Worm (Caenorhabditis elegans) whole organism, L1 larva: ENCODE results near the gene hum-4.

ENCODE experiments used
- C16A3.4 ChIP-seq: fragments of 150-350 bp; optimal IDR thresholded peaks from 2 replicates; lab custom pipeline; 2014; ENCODE audit warnings: missing biosample characterization, missing genetic modification characterization
- C34B4.2 ChIP-seq: sonication (generic microtip); optimal IDR thresholded peaks from 2 replicates; lab custom pipeline; 2017; ENCODE audit warnings: mild to moderate bottlenecking, missing genetic modification characterization, missing compliant biosample characterization
- F16B12.6 ChIP-seq: fragments of 150-350 bp; optimal IDR thresholded peaks from 2 replicates; lab custom pipeline; 2014; ENCODE audit warnings: missing biosample characterization, missing genetic modification characterization
- Y116A8C.19 ChIP-seq: sonication (generic microtip); optimal IDR thresholded peaks from 2 replicates; lab custom pipeline; 2016; ENCODE audit warnings: missing compliant biosample characterization, missing genetic modification characterization, borderline replicate concordance
- aly-2 ChIP-seq: fragments of 150-350 bp; optimal IDR thresholded peaks from 2 replicates; lab custom pipeline; 2014; ENCODE audit warnings: missing biosample characterization, missing genetic modification characterization
- blmp-1 ChIP-seq: fragments of 150-350 bp; optimal IDR thresholded peaks from 2 replicates; lab custom pipeline; 2014; ENCODE audit warnings: missing biosample characterization, missing genetic modification characterization
- ceh-8 ChIP-seq: fragments of 200-800 bp; sonication (Bioruptor generic); optimal IDR thresholded peaks from 2 replicates; lab custom pipeline; 2018; ENCODE audit warnings: mild to moderate bottlenecking, missing genetic modification characterization, moderate library complexity, missing compliant biosample characterization
- ceh-88 ChIP-seq: fragments of 200-800 bp; sonication (Bioruptor generic); IDR thresholded peaks from 2 replicates; pipeline ENCODE4 v1.3.6; 2022; ENCODE audit warnings: missing genetic modification characterization, missing compliant biosample characterization
- ceh-90 ChIP-seq: sonication (generic microtip); optimal IDR thresholded peaks from 2 replicates; lab custom pipeline; 2016; ENCODE audit warnings: missing genetic modification characterization, missing compliant biosample characterization
- ces-1 ChIP-seq: fragments of 150-350 bp; optimal IDR thresholded peaks from 2 replicates; lab custom pipeline; 2014; ENCODE audit warnings: missing biosample characterization, missing genetic modification reagents, missing genetic modification characterization
- dpl-1 ChIP-seq, 3 experiments: fragments of 150-350 bp in 2 of 3; sonication (generic microtip) in 1 of 3; optimal IDR thresholded peaks; 2 replicates each; lab custom pipeline; 2014 to 2017; ENCODE audit warnings: missing biosample characterization in 3 of 3, missing genetic modification characterization in 3 of 3, missing genetic modification reagents in 3 of 3
- dsc-1 ChIP-seq: sonication (generic microtip); optimal IDR thresholded peaks from 2 replicates; lab custom pipeline; 2016; ENCODE audit warnings: mild to moderate bottlenecking, missing genetic modification characterization, missing compliant biosample characterization
- efl-1 ChIP-seq, 4 experiments: fragments of 150-350 bp; optimal IDR thresholded peaks in 3 of 4; peaks in 1 of 4; 1 replicate in 1 of 4; 2 replicates in 3 of 4; lab custom pipeline; 2014; ENCODE audit warnings: missing biosample characterization in 2 of 4, missing genetic modification characterization in 2 of 4, missing genetic modification reagents in 2 of 4
- efl-3 ChIP-seq: fragments of 200-800 bp; sonication (Bioruptor generic); optimal IDR thresholded peaks from 2 replicates; lab custom pipeline; 2018; ENCODE audit warnings: mild to moderate bottlenecking, missing genetic modification characterization, missing compliant biosample characterization
- egl-13 ChIP-seq: sonication (generic microtip); optimal IDR thresholded peaks from 2 replicates; lab custom pipeline; 2016; ENCODE audit warnings: missing genotype, missing genetic modification reagents, missing genetic modification characterization, missing compliant biosample characterization
- egl-27 ChIP-seq, 2 experiments: fragments of 150-350 bp in 1 of 2; sonication (generic microtip); optimal IDR thresholded peaks; 3 replicates each; lab custom pipeline; 2017 to 2018; ENCODE audit warnings: missing biosample characterization in 2 of 2, missing genetic modification characterization in 2 of 2, missing genetic modification reagents in 2 of 2
- elt-3 ChIP-seq, 6 experiments: fragments of 150-350 bp in 1 of 6; sonication (generic microtip); optimal IDR thresholded peaks; 2 replicates each; lab custom pipeline; 2017 to 2018; ENCODE audit warnings: missing biosample characterization in 6 of 6, missing genetic modification characterization in 6 of 6, inconsistent platforms in 1 of 6
- ets-5 ChIP-seq: fragments of 200-800 bp; sonication (Bioruptor generic); IDR thresholded peaks from 2 replicates; pipeline ENCODE4 v1.3.6; 2022; ENCODE audit warnings: missing genetic modification characterization, missing compliant biosample characterization
- fkh-8 ChIP-seq: sonication (generic microtip); optimal IDR thresholded peaks from 2 replicates; lab custom pipeline; 2016; ENCODE audit warnings: mild to moderate bottlenecking, missing genetic modification characterization, missing compliant biosample characterization
- fos-1 ChIP-seq: fragments of 150-350 bp; optimal IDR thresholded peaks from 2 replicates; lab custom pipeline; 2014; ENCODE audit warnings: missing biosample characterization, missing genetic modification characterization
- hlh-17 ChIP-seq: fragments of 200-800 bp; sonication (Bioruptor generic); optimal IDR thresholded peaks from 2 replicates; lab custom pipeline; 2018; ENCODE audit warnings: missing genetic modification characterization, mild to moderate bottlenecking, missing compliant biosample characterization, moderate library complexity, borderline replicate concordance
- isw-1 ChIP-seq: fragments of 200-800 bp; sonication (Bioruptor generic); IDR thresholded peaks from 2 replicates; pipeline ENCODE4 v1.3.6; 2022; ENCODE audit warnings: missing genetic modification characterization, missing compliant biosample characterization
- jun-1 ChIP-seq: fragments of 150-350 bp; optimal IDR thresholded peaks from 2 replicates; lab custom pipeline; 2014; ENCODE audit warnings: missing biosample characterization, missing genetic modification reagents, missing genetic modification characterization
- lin-14 ChIP-seq: fragments of 200-800 bp; sonication (Bioruptor generic); optimal IDR thresholded peaks from 2 replicates; lab custom pipeline; 2018; ENCODE audit warnings: mild to moderate bottlenecking, missing genetic modification characterization, moderate library complexity, missing compliant biosample characterization
- lin-39 ChIP-seq: fragments of 150-350 bp; optimal IDR thresholded peaks from 2 replicates; lab custom pipeline; 2014; ENCODE audit warnings: missing biosample characterization, missing genetic modification reagents, missing genetic modification characterization
- lir-3 ChIP-seq: sonication (generic microtip); optimal IDR thresholded peaks from 2 replicates; lab custom pipeline; 2016; ENCODE audit warnings: mild to moderate bottlenecking, missing genetic modification characterization, moderate library complexity, missing compliant biosample characterization; ENCODE audit not compliant: poor library complexity
- lsy-2 ChIP-seq, 2 experiments: fragments of 150-350 bp; optimal IDR thresholded peaks; 2 replicates each; lab custom pipeline; 2014; ENCODE audit warnings: missing biosample characterization in 2 of 2, missing genetic modification characterization in 2 of 2
- mab-9 ChIP-seq: fragments of 200-800 bp; sonication (Bioruptor generic); IDR thresholded peaks from 2 replicates; pipeline ENCODE4 v1.3.6; 2022; ENCODE audit warnings: missing genetic modification reagents, missing genetic modification characterization, missing compliant biosample characterization
- mdl-1 ChIP-seq, 2 experiments: fragments of 150-350 bp; optimal IDR thresholded peaks; 2 replicates each; lab custom pipeline; 2014 to 2017; ENCODE audit warnings: missing biosample characterization in 2 of 2, missing genetic modification characterization in 2 of 2, inconsistent platforms in 1 of 2
- mef-2 ChIP-seq: fragments of 150-350 bp; optimal IDR thresholded peaks from 2 replicates; lab custom pipeline; 2014; ENCODE audit warnings: missing biosample characterization, missing genetic modification characterization
- nhr-11 ChIP-seq: fragments of 150-350 bp; optimal IDR thresholded peaks from 2 replicates; lab custom pipeline; 2014; ENCODE audit warnings: missing biosample characterization, missing genetic modification characterization
- nhr-12 ChIP-seq: sonication (generic microtip); optimal IDR thresholded peaks from 2 replicates; lab custom pipeline; 2017; ENCODE audit warnings: missing biosample characterization, missing genetic modification characterization
- nhr-19 ChIP-seq: fragments of 200-800 bp; sonication (Bioruptor generic); conservative IDR thresholded peaks from 2 replicates; pipeline ENCODE4 v1.3.6; 2022; ENCODE audit warnings: missing genetic modification characterization, missing compliant biosample characterization
- nhr-20 ChIP-seq: sonication (generic microtip); optimal IDR thresholded peaks from 2 replicates; lab custom pipeline; 2016; ENCODE audit warnings: mild to moderate bottlenecking, missing genetic modification characterization, missing compliant biosample characterization
- nhr-237 ChIP-seq: fragments of 150-350 bp; optimal IDR thresholded peaks from 2 replicates; lab custom pipeline; 2014; ENCODE audit warnings: missing biosample characterization, missing genetic modification characterization
- nhr-28 ChIP-seq: fragments of 150-350 bp; optimal IDR thresholded peaks from 2 replicates; lab custom pipeline; 2014; ENCODE audit warnings: missing biosample characterization, missing genetic modification characterization
- nhr-47 ChIP-seq: sonication (generic microtip); optimal IDR thresholded peaks from 2 replicates; lab custom pipeline; 2016; ENCODE audit warnings: mild to moderate bottlenecking, missing genetic modification characterization, moderate library complexity, missing compliant biosample characterization
- nhr-71 ChIP-seq: sonication (generic microtip); optimal IDR thresholded peaks from 2 replicates; lab custom pipeline; 2016; ENCODE audit warnings: mild to moderate bottlenecking, missing genetic modification characterization, moderate library complexity, missing compliant biosample characterization
- nhr-77 ChIP-seq: fragments of 150-350 bp; optimal IDR thresholded peaks from 2 replicates; lab custom pipeline; 2014; ENCODE audit warnings: missing biosample characterization, missing genetic modification characterization
- nhr-90 ChIP-seq: sonication (generic microtip); optimal IDR thresholded peaks from 2 replicates; lab custom pipeline; 2016; ENCODE audit warnings: mild to moderate bottlenecking, missing genetic modification characterization, missing compliant biosample characterization; ENCODE audit not compliant: poor library complexity
- pax-3 ChIP-seq: fragments of 200-800 bp; sonication (Bioruptor generic); optimal IDR thresholded peaks from 2 replicates; lab custom pipeline; 2018; ENCODE audit warnings: mild to moderate bottlenecking, missing genetic modification characterization, moderate library complexity, missing compliant biosample characterization
- pqm-1 ChIP-seq: sonication (generic microtip); optimal IDR thresholded peaks from 3 replicates; lab custom pipeline; 2017; ENCODE audit warnings: missing biosample characterization, missing genetic modification characterization
- rnt-1 ChIP-seq: sonication (generic microtip); optimal IDR thresholded peaks from 2 replicates; lab custom pipeline; 2016; ENCODE audit warnings: mild to moderate bottlenecking, missing genetic modification characterization, moderate library complexity, missing compliant biosample characterization
- skn-1 ChIP-seq: fragments of 150-350 bp; optimal IDR thresholded peaks from 2 replicates; lab custom pipeline; 2014; ENCODE audit warnings: missing biosample characterization, missing genetic modification characterization
- snpc-4 ChIP-seq: fragments of 150-350 bp; optimal IDR thresholded peaks from 2 replicates; lab custom pipeline; 2014; ENCODE audit warnings: missing biosample characterization, missing genetic modification characterization
- swsn-7 ChIP-seq: sonication (generic microtip); optimal IDR thresholded peaks from 2 replicates; lab custom pipeline; 2016; ENCODE audit warnings: missing genetic modification characterization, missing compliant biosample characterization
- tbx-2 ChIP-seq: sonication (generic microtip); optimal IDR thresholded peaks from 2 replicates; lab custom pipeline; 2016; ENCODE audit warnings: missing genetic modification characterization, missing compliant biosample characterization
- tlp-1 ChIP-seq: fragments of 150-350 bp; optimal IDR thresholded peaks from 2 replicates; lab custom pipeline; 2014; ENCODE audit warnings: missing biosample characterization, missing genetic modification characterization
- unc-30 ChIP-seq: sonication (generic microtip); optimal IDR thresholded peaks from 2 replicates; lab custom pipeline; 2017; ENCODE audit warnings: missing biosample characterization, missing genetic modification characterization
- unc-62 ChIP-seq: fragments of 150-350 bp; optimal IDR thresholded peaks from 2 replicates; lab custom pipeline; 2014; ENCODE audit warnings: missing biosample characterization, missing genetic modification reagents, missing genetic modification characterization
- xbp-1 ChIP-seq: sonication (generic microtip); optimal IDR thresholded peaks from 2 replicates; lab custom pipeline; 2016; ENCODE audit warnings: missing genetic modification characterization, missing compliant biosample characterization
- ztf-11 ChIP-seq, 2 experiments: sonication (generic microtip); optimal IDR thresholded peaks; 2 replicates each; lab custom pipeline; 2016 to 2017; ENCODE audit warnings: missing genetic modification characterization in 2 of 2, missing biosample characterization in 1 of 2, missing compliant biosample characterization in 1 of 2

The hum-4 gene

DNA sequence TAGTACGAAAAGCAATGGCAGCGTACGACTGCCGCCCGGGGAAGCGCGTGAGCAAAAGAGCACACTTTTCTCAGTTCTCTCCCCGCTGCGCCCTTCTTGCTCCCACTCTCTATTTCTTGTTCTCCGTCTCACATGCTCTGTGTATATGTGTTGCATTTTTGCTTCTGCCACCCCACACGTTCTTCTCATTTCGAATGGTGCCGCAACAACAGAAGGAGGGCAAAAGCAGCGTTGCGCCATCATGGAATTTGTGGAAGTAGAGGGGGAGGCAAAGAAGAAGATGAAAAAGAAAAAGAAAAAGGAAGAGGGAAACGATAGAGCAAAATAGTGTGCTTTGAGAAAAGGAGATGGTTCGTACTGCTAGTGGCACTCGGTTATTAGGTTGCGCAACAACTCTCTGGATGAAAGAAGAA lies 33.9 kb upstream of the hum-4 start (continued):
- TF ChIP-seq pax-3 (tag; lab: Kevin White, UChicago) (no peak), nhr-47 (tag; lab: Kevin White, UChicago) (peak; percentile 72), lsy-2 (tag; optimal IDR thresholded peaks at IDR 0.05; lab: Kevin White, UChicago) (peak; percentile 43 to 65), lir-3 (no peak), fkh-8 (tag; lab: Kevin White, UChicago) (peak; percentile 88), C34B4.2 (no peak), egl-27 (tag; optimal IDR thresholded peaks at IDR 0.05; lab: Kevin White, UChicago) (no peak), lin-39 (tag; lab: Kevin White, UChicago) (no peak), tbx-2 (tag; lab: Kevin White, UChicago) (peak; percentile 77), rnt-1 (tag; lab: Kevin White, UChicago) (peak; percentile 79), hlh-17 (GFP tag; lab: Kevin White, UChicago) (no peak), ces-1 (GFP tag; lab: Kevin White, UChicago) (peak; percentile 63), elt-3 (tag; optimal IDR thresholded peaks at IDR 0.05; lab: Kevin White, UChicago) (no peak), efl-3 (GFP tag; lab: Kevin White, UChicago) (no peak), snpc-4 (tag; lab: Kevin White, UChicago) (no peak), jun-1 (peak; percentile 35), nhr-12 (tag; lab: Kevin White, UChicago) (no peak), nhr-237 (tag; lab: Kevin White, UChicago) (no peak), ets-5 (no peak), ceh-8 (GFP tag; lab: Kevin White, UChicago) (peak; percentile 28), nhr-20 (peak; percentile 46), pqm-1 (tag; lab: Kevin White, UChicago) (no peak), unc-62 (no peak), mab-9 (0 out of 2 replicates have a peak, but pooled peaks have one; percentile 41), nhr-28 (tag; lab: Kevin White, UChicago) (no peak), lin-14 (peak; percentile 99), F16B12.6 (tag; lab: Kevin White, UChicago) (no peak), nhr-71 (tag; lab: Kevin White, UChicago) (peak; percentile 82), dsc-1 (tag; lab: Kevin White, UChicago) (peak; percentile 83), skn-1 (tag; lab: Kevin White, UChicago) (peak; percentile 39), swsn-7 (tag; lab: Kevin White, UChicago) (peak; percentile 73), C16A3.4 (peak; percentile 41), ztf-11 (tag; optimal IDR thresholded peaks at IDR 0.05; lab: Kevin White, UChicago) (peak in 1 of 2 experiments; percentile 38), nhr-77 (tag; lab: Kevin White, UChicago) (no peak), unc-30 (tag; lab: Kevin White, UChicago) (no peak), mef-2 (no peak), ceh-88 (no peak), ceh-90 (tag; lab: Kevin White, UChicago) (no peak), tlp-1 (no peak), Y116A8C.19 (no peak), aly-2 (tag; lab: Kevin White, UChicago) (no peak), nhr-90 (no peak), egl-13 (tag; lab: Kevin White, UChicago) (peak; percentile 77), nhr-19 (GFP tag; lab: Robert Waterston, UW) (peak; percentile 41), dpl-1 (GFP tag; optimal IDR thresholded peaks at IDR 0.05; lab: Kevin White, UChicago) (peak in 1 of 3 experiments; percentile 24), efl-1 (optimal IDR thresholded peaks at IDR 0.05; lab: Kevin White, UChicago) (peak; percentile 27 to 28), efl-1 (GFP tag; optimal IDR thresholded peaks at IDR 0.05 in 1 of 2; lab: Kevin White, UChicago) (peak in 1 of 2 experiments; percentile 89), fos-1 (no peak), blmp-1 (no peak), nhr-11 (tag; lab: Kevin White, UChicago) (no peak), mdl-1 (tag; optimal IDR thresholded peaks at IDR 0.05; lab: Kevin White, UChicago) (peak in 1 of 2 experiments; percentile 78), isw-1 (no peak; the same call in none of the 2 replicates), xbp-1 (tag; lab: Kevin White, UChicago) (peak; percentile 54)
